Worm (Caenorhabditis elegans) whole organism, young adult: ENCODE measurements around the gene daf-7.

Source experiments
- C17E4.6 ChIP-seq: fragments of 200-800 bp; sonication (Bioruptor generic); IDR thresholded peaks from 2 replicates; pipeline ENCODE4 v1.3.6; 2022; ENCODE audit warnings: missing genetic modification reagents, missing genetic modification characterization, missing compliant biosample characterization
- F39B2.1 ChIP-seq: fragments of 200-800 bp; sonication (Bioruptor generic); IDR thresholded peaks from 2 replicates; pipeline ENCODE4 v1.3.6; 2022; ENCODE audit warnings: missing genetic modification reagents, missing genetic modification characterization, missing compliant biosample characterization
- F57A8.1 ChIP-seq: fragments of 200-800 bp; sonication (Bioruptor generic); optimal IDR thresholded peaks from 2 replicates; lab custom pipeline; 2018; ENCODE audit warnings: mild to moderate bottlenecking, missing genetic modification characterization, moderate library complexity, missing compliant biosample characterization
- K12H6.12 ChIP-seq: fragments of 200-800 bp; sonication (Bioruptor generic); optimal IDR thresholded peaks from 2 replicates; lab custom pipeline; 2018; ENCODE audit warnings: mild to moderate bottlenecking, missing genetic modification characterization, missing compliant biosample characterization
- Y53F4B.3 ChIP-seq: fragments of 200-800 bp; sonication (Bioruptor generic); IDR thresholded peaks from 2 replicates; pipeline ENCODE4 v1.3.6; 2022; ENCODE audit warnings: missing genetic modification reagents, missing genetic modification characterization, missing compliant biosample characterization
- Y67H2A.10 ChIP-seq: fragments of 200-800 bp; sonication (Bioruptor generic); conservative IDR thresholded peaks from 2 replicates; pipeline ENCODE4 v1.3.6; 2022; ENCODE audit warnings: missing genetic modification reagents, missing genetic modification characterization, missing compliant biosample characterization
- ZK185.1 ChIP-seq: sonication (generic microtip); optimal IDR thresholded peaks from 2 replicates; lab custom pipeline; 2016; ENCODE audit warnings: mild to moderate bottlenecking, missing genetic modification characterization, missing compliant biosample characterization; ENCODE audit not compliant: poor library complexity, severe bottlenecking
- aptf-2 ChIP-seq: fragments of 200-800 bp; sonication (Bioruptor generic); conservative IDR thresholded peaks from 2 replicates; pipeline ENCODE4 v1.3.6; 2022; ENCODE audit warnings: missing genetic modification reagents, missing genetic modification characterization, missing compliant biosample characterization
- attf-3 ChIP-seq: fragments of 200-800 bp; sonication (Bioruptor generic); conservative IDR thresholded peaks from 2 replicates; pipeline ENCODE4 v1.3.6; 2022; ENCODE audit warnings: missing genetic modification reagents, missing genetic modification characterization, missing compliant biosample characterization
- bed-1 ChIP-seq: fragments of 200-800 bp; sonication (Bioruptor generic); IDR thresholded peaks from 2 replicates; pipeline ENCODE4 v1.3.6; 2022; ENCODE audit warnings: missing genetic modification reagents, missing genetic modification characterization, missing compliant biosample characterization
- ccch-3 ChIP-seq: fragments of 200-800 bp; sonication (Bioruptor generic); optimal IDR thresholded peaks from 2 replicates; lab custom pipeline; 2018; ENCODE audit warnings: mild to moderate bottlenecking, missing genetic modification characterization, missing compliant biosample characterization
- cebp-1 ChIP-seq, 2 experiments: fragments of 200-800 bp in 1 of 2; sonication (Bioruptor generic) in 1 of 2; sonication (generic microtip) in 1 of 2; IDR thresholded peaks in 1 of 2; optimal IDR thresholded peaks in 1 of 2; 2 replicates each; pipeline versions ENCODE4 v1.3.6 to Lab custom; 2017 to 2022; ENCODE audit warnings: missing compliant biosample characterization in 2 of 2, missing genetic modification characterization in 2 of 2, mild to moderate bottlenecking in 1 of 2, missing genetic modification reagents in 1 of 2, moderate library complexity in 1 of 2
- cebp-2 ChIP-seq: fragments of 200-800 bp; sonication (Bioruptor generic); IDR thresholded peaks from 2 replicates; pipeline ENCODE4 v1.3.6; 2022; ENCODE audit warnings: missing genetic modification characterization, missing compliant biosample characterization
- ceh-40 ChIP-seq: fragments of 200-800 bp; sonication (Bioruptor generic); IDR thresholded peaks from 2 replicates; pipeline ENCODE4 v1.3.6; 2022; ENCODE audit warnings: missing genetic modification characterization, missing compliant biosample characterization
- dpl-1 ChIP-seq: fragments of 150-350 bp; optimal IDR thresholded peaks from 2 replicates; lab custom pipeline; 2014; ENCODE audit warnings: missing biosample characterization, missing genetic modification reagents, missing genetic modification characterization
- efl-1 ChIP-seq: fragments of 150-350 bp; optimal IDR thresholded peaks from 2 replicates; lab custom pipeline; 2014; ENCODE audit warnings: missing biosample characterization, missing genetic modification reagents, missing genetic modification characterization
- egrh-3 ChIP-seq: fragments of 200-800 bp; sonication (Bioruptor generic); IDR thresholded peaks from 2 replicates; pipeline ENCODE4 v1.3.6; 2022; ENCODE audit warnings: missing genetic modification reagents, missing genetic modification characterization, missing compliant biosample characterization
- ekl-4 ChIP-seq: fragments of 200-800 bp; sonication (Bioruptor generic); IDR thresholded peaks from 2 replicates; pipeline ENCODE4 v1.3.6; 2022; ENCODE audit warnings: missing genetic modification reagents, missing genetic modification characterization, missing compliant biosample characterization
- him-1 ChIP-seq: sonication (generic microtip); optimal IDR thresholded peaks from 2 replicates; lab custom pipeline; 2016; ENCODE audit warnings: missing genotype, missing genetic modification reagents, missing genetic modification characterization, missing compliant biosample characterization
- hmg-20 ChIP-seq: fragments of 200-800 bp; sonication (Bioruptor generic); IDR thresholded peaks from 2 replicates; pipeline ENCODE4 v1.3.6; 2022; ENCODE audit warnings: missing genetic modification reagents, missing genetic modification characterization, missing compliant biosample characterization
- hrde-1 ChIP-seq: sonication (generic microtip); optimal IDR thresholded peaks from 2 replicates; lab custom pipeline; 2016; ENCODE audit warnings: missing genetic modification characterization, mild to moderate bottlenecking, missing compliant biosample characterization, moderate library complexity, missing genotype, missing genetic modification reagents, borderline replicate concordance
- lsl-1 ChIP-seq: fragments of 200-800 bp; sonication (Bioruptor generic); optimal IDR thresholded peaks from 2 replicates; lab custom pipeline; 2018; ENCODE audit warnings: mild to moderate bottlenecking, missing genetic modification characterization, moderate library complexity, missing compliant biosample characterization
- madf-3 ChIP-seq: fragments of 200-800 bp; sonication (Bioruptor generic); IDR thresholded peaks from 2 replicates; pipeline ENCODE4 v1.3.6; 2022; ENCODE audit warnings: missing genetic modification reagents, missing genetic modification characterization, missing compliant biosample characterization
- madf-8 ChIP-seq: fragments of 200-800 bp; sonication (Bioruptor generic); conservative IDR thresholded peaks from 2 replicates; pipeline ENCODE4 v1.3.6; 2022; ENCODE audit warnings: missing genetic modification reagents, missing genetic modification characterization, missing compliant biosample characterization
- mel-28 ChIP-seq: sonication (generic microtip); optimal IDR thresholded peaks from 2 replicates; lab custom pipeline; 2016; ENCODE audit warnings: borderline replicate concordance, mild to moderate bottlenecking, missing genetic modification characterization, missing compliant biosample characterization
- mxl-1 ChIP-seq: sonication (generic microtip); optimal IDR thresholded peaks from 2 replicates; lab custom pipeline; 2016; ENCODE audit warnings: missing genetic modification characterization, missing compliant biosample characterization
- nfya-1 ChIP-seq: sonication (generic microtip); optimal IDR thresholded peaks from 2 replicates; lab custom pipeline; 2017; ENCODE audit warnings: antibody characterized with exemption, missing compliant biosample characterization, missing genetic modification characterization, borderline replicate concordance; ENCODE audit not compliant: insufficient read depth
- nfyb-1 ChIP-seq: fragments of 200-800 bp; sonication (Bioruptor generic); IDR thresholded peaks from 2 replicates; pipeline ENCODE4 v1.3.6; 2022; ENCODE audit warnings: missing genetic modification reagents, missing genetic modification characterization, missing compliant biosample characterization
- rcor-1 ChIP-seq: fragments of 200-800 bp; sonication (Bioruptor generic); IDR thresholded peaks from 2 replicates; pipeline ENCODE4 v1.3.6; 2022; ENCODE audit warnings: missing genetic modification reagents, missing genetic modification characterization, missing compliant biosample characterization
- repo-1 ChIP-seq: sonication (generic microtip); optimal IDR thresholded peaks from 2 replicates; lab custom pipeline; 2017; ENCODE audit warnings: mild to moderate bottlenecking, missing genetic modification characterization, missing compliant biosample characterization
- snpc-3.4 ChIP-seq: sonication (generic microtip); optimal IDR thresholded peaks from 2 replicates; lab custom pipeline; 2017; ENCODE audit warnings: missing genetic modification characterization, mild to moderate bottlenecking, missing compliant biosample characterization, antibody characterized with exemption, moderate library complexity, missing genotype, missing genetic modification reagents
- tbp1 ChIP-seq: fragments of 200-800 bp; sonication (Bioruptor generic); optimal IDR thresholded peaks from 2 replicates; lab custom pipeline; 2018; ENCODE audit warnings: mild to moderate bottlenecking, missing genetic modification characterization, missing compliant biosample characterization
- unc-62 ChIP-seq: fragments of 150-350 bp; optimal IDR thresholded peaks from 2 replicates; lab custom pipeline; 2014; ENCODE audit warnings: missing biosample characterization, missing genetic modification reagents, missing genetic modification characterization
- zfh-2 ChIP-seq: fragments of 200-800 bp; sonication (Bioruptor generic); conservative IDR thresholded peaks from 2 replicates; pipeline ENCODE4 v1.3.6; 2022; ENCODE audit warnings: missing genetic modification reagents, missing genetic modification characterization, missing compliant biosample characterization
- ztf-18 ChIP-seq: sonication (generic microtip); optimal IDR thresholded peaks from 2 replicates; lab custom pipeline; 2016; ENCODE audit warnings: missing genotype, mild to moderate bottlenecking, missing genetic modification characterization, missing compliant biosample characterization
- ztf-22 ChIP-seq: fragments of 200-800 bp; sonication (Bioruptor generic); optimal IDR thresholded peaks from 2 replicates; lab custom pipeline; 2018; ENCODE audit warnings: mild to moderate bottlenecking, missing genetic modification characterization, moderate library complexity, missing compliant biosample characterization
- ztf-25 ChIP-seq: fragments of 200-800 bp; sonication (Bioruptor generic); IDR thresholded peaks from 2 replicates; pipeline ENCODE4 v1.3.6; 2022; ENCODE audit warnings: missing genetic modification reagents, missing genetic modification characterization, missing compliant biosample characterization

Gene daf-7

DNA sequence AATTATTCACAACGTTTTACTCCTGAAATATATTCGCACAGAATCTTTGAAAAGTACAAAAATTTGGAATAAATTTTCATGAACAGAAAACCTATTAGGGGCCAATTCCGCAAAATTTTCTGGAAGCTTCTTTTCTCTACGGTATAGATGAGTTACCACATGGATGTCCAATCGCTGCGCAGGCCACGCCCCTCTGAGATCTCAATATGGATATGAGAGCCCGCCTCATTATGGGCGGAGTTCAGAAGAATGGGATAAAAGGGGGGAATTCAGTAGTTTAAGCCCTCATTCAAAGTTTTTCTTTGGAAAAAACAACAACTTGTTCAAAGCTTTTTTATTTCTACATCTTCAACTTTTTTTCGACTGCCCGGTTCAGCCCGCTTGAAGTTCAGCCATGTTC is at the start of gene daf-7:
Gene daf-7 (plus strand): TSS at position 301 of the 400 bp plus-strand sequence.
- TF ChIP-seq ceh-40 (GFP tag; lab: Robert Waterston, UW) (no peak), nfyb-1 (no peak), lsl-1 (no peak), madf-3 (no peak), ztf-18 (tag; lab: Kevin White, UChicago) (no peak), Y53F4B.3 (GFP tag; lab: Robert Waterston, UW) (no peak), efl-1 (no peak), mel-28 (tag; lab: Kevin White, UChicago) (no peak), Y67H2A.10 (no peak), hrde-1 (tag; lab: Kevin White, UChicago) (no peak), hmg-20 (GFP tag; lab: Robert Waterston, UW) (no peak), snpc-3.4 (no peak), ztf-25 (GFP tag; lab: Robert Waterston, UW) (no peak), rcor-1 (GFP tag; lab: Robert Waterston, UW) (no peak), ztf-22 (GFP tag; lab: Kevin White, UChicago) (no peak), tbp1 (GFP tag; lab: Kevin White, UChicago) (no peak), madf-8 (GFP tag; lab: Robert Waterston, UW) (no peak), ekl-4 (GFP tag; lab: Robert Waterston, UW) (no peak), egrh-3 (GFP tag; lab: Robert Waterston, UW) (no peak), C17E4.6 (GFP tag; lab: Robert Waterston, UW) (no peak)

ce11 chrIII:762508-762907 is 49.1 kb upstream of the daf-7 start:
- TF ChIP-seq F57A8.1 (GFP tag; lab: Kevin White, UChicago) (no peak), ccch-3 (GFP tag; lab: Kevin White, UChicago) (no peak), nfya-1 (tag; lab: Kevin White, UChicago) (no peak), unc-62 (GFP tag; lab: Kevin White, UChicago) (no peak)
- TF ChIP-seq, all 124 proteins: peak for 0

DNA sequence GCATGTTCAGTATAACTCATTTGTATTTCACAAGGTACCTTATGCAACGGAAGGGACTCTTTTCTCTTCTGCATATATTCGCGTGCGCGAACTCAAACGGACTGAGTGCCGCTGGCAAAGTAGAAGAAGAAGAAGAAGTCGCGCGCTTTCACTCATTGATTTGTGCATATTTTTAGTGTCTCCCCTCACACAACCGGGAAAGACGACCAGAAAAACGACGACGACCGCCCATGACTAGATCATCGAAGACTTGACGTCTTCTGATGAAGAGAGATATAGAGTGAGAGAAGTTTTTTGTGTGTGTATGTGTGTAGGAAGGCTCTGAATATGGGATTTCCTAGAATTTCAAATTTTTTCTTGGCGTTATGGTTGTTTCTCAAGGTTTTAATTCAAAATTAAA is 47.2 kb upstream of the daf-7 start:
- no peak for TF ChIP-seq cebp-2 (GFP tag; lab: Robert Waterston, UW)
- no peak for TF ChIP-seq F39B2.1
- peak; percentile 43 for TF ChIP-seq K12H6.12 (tag; lab: Kevin White, UChicago)
- no peak for TF ChIP-seq cebp-1 (GFP tag; IDR thresholded peaks at IDR 0.05; lab: Robert Waterston, UW)
- TF ChIP-seq cebp-1 (tag; optimal IDR thresholded peaks at IDR 0.05; lab: Kevin White, UChicago) = peak; percentile 32
- 0 out of 2 replicates have a peak, but pooled peaks have one; percentile 21 for TF ChIP-seq zfh-2 (GFP tag; lab: Robert Waterston, UW)

- no peak for TF ChIP-seq madf-8 (GFP tag; lab: Robert Waterston, UW)
- TF ChIP-seq bed-1 (GFP tag; lab: Robert Waterston, UW) = no peak
- no peak for TF ChIP-seq him-1 (tag; lab: Kevin White, UChicago)
- TF ChIP-seq efl-1 = no peak
- no peak for TF ChIP-seq attf-3 (GFP tag; lab: Robert Waterston, UW)
- no peak for TF ChIP-seq ceh-40 (GFP tag; lab: Robert Waterston, UW)
- no peak for TF ChIP-seq madf-3
- TF ChIP-seq ZK185.1 = no peak
- no peak for TF ChIP-seq aptf-2 (GFP tag; lab: Robert Waterston, UW)
- no peak for TF ChIP-seq mxl-1
- TF ChIP-seq repo-1 = no peak
- no peak for TF ChIP-seq dpl-1 (GFP tag; lab: Kevin White, UChicago)
Observed at ce11 chrIII:764884-765283, 46.8 kb upstream of the daf-7 start, which contains the start of gene ptl-1. Gene ptl-1, plus strand, starts transcription at chrIII:765184.
